Fruit fly (Drosophila melanogaster) whole organism: ENCODE measurements around the gene CG2150.

ENCODE experiments used
- CG8478 ChIP-seq: fragments of >200 bp; optimal IDR thresholded peaks from 2 replicates; lab custom pipeline; 2018; ENCODE audit warnings: inconsistent platforms
- Dll ChIP-seq: fragments of >200 bp; optimal IDR thresholded peaks from 2 replicates; lab custom pipeline; 2017
- EcR ChIP-seq, 2 experiments: fragments of >200 bp; optimal IDR thresholded peaks; 2 replicates each; lab custom pipeline; 2017; ENCODE audit warnings: missing biosample characterization in 2 of 2, missing genetic modification characterization in 2 of 2, missing genetic modification reagents in 2 of 2
- pan ChIP-seq: fragments of >200 bp; optimal IDR thresholded peaks from 2 replicates; lab custom pipeline; 2017
- psq ChIP-seq: fragments of >200 bp; optimal IDR thresholded peaks from 2 replicates; lab custom pipeline; 2017
- usp ChIP-seq: fragments of >200 bp; optimal IDR thresholded peaks from 2 replicates; lab custom pipeline; 2017; ENCODE audit warnings: missing biosample characterization, missing genetic modification characterization, mixed read lengths

CG2150 gene

DNA sequence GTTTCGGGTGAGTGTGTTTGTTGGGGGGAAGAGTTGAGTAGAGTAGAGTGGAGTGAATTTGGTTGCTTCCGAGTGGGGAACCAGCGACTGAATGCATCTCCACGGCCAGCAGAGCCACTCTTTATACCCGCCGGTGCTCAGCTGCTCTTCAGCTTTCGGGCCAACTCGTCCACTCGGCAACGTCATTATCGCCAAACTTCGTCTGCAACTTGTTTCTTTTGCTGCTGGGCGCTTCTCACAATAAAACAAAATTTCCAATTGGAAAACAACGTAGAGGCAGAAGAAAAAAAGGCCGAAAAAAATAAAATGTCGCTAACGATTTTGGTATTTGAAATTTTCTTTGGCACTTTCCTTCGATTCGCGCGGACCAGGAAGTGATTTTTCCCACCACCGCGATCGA, at the start of gene CG2150:
TSS of gene CG2150 (minus strand) at position 101 of the 400 bp plus-strand sequence.
- no peak for TF ChIP-seq EcR (GFP tag; optimal IDR thresholded peaks at IDR 0.05; lab: Kevin White, UChicago)
- TF ChIP-seq usp (GFP tag; lab: Kevin White, UChicago), result no peak
- no peak for TF ChIP-seq Dll (lab: Kevin White, UChicago)
- TF ChIP-seq pan (lab: Kevin White, UChicago), result no peak
- TF ChIP-seq psq, result no peak

DNA sequence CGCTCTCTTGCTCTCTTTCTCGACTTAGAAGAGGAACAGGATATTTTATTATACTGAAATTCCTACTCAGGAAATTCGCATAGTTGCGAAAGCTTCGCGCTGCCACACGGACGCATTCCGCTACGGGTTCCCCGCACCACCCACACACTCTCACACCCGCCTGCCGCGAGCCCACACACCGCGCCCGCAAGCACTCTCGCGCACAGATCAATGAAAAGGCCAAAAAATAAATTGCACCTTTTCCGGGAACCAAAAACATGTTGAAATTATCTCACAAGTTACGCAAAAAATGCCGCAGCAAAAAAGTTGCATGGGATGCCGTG, 48.4 kb upstream of the CG2150 start:
- TF ChIP-seq EcR (GFP tag; optimal IDR thresholded peaks at IDR 0.05; lab: Kevin White, UChicago), result no peak
- no peak for TF ChIP-seq pan (lab: Kevin White, UChicago)
- no peak for TF ChIP-seq Dll (lab: Kevin White, UChicago)

DNA sequence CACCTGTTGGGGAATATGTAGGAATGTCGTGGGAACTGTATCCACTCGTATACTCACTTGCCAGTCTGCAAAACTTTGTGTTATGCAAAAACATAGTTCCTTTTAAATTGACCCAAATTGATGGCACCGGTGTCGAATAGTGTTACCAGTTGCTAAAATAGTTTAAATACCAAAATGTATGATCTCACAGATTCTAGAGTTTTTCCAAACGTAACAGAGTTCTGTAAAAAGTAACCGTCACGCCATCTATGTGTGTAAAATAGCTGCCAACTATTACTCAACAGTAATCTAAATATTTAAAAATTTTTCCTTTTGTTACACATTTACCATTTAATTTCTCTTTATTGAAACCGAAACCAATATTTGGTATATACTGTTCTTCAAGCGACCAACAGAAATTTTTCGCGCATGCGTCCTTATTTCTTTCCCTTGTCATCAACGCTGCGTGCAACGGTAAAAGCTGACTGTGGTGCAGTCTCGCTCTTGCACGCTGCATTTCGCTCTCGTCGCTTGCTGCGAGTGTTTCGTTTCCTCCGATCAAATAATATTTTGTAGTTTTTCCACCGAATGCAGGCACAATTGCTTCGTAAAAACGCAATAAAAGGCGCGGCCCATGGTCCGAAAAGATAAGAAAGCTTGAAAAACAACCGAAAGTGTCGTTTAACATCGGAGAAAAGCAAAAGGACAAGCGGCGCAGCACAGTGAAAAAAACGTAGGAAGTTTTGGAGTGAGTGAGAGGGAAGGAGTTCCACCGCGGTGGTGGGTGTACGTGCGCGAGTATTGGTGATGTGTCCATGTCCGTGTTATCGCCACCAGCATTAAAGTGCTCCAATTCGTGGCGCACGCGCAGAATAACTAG, 47.8 kb upstream of the CG2150 start, which contains the start of the genes FeCH and RhoGAP100F:
TSS of gene FeCH (minus strand) at position 180 of the 859 bp plus-strand sequence.
TSS of gene RhoGAP100F (plus strand) at position 493 of the 859 bp plus-strand sequence.
- no peak for TF ChIP-seq pan (lab: Kevin White, UChicago)
- TF ChIP-seq CG8478 (lab: Kevin White, UChicago), result no peak
- TF ChIP-seq EcR (GFP tag; optimal IDR thresholded peaks at IDR 0.05; lab: Kevin White, UChicago), result no peak
- TF ChIP-seq psq, result no peak
- TF ChIP-seq usp (GFP tag; lab: Kevin White, UChicago), result no peak
- TF ChIP-seq Dll (lab: Kevin White, UChicago), result no peak

DNA sequence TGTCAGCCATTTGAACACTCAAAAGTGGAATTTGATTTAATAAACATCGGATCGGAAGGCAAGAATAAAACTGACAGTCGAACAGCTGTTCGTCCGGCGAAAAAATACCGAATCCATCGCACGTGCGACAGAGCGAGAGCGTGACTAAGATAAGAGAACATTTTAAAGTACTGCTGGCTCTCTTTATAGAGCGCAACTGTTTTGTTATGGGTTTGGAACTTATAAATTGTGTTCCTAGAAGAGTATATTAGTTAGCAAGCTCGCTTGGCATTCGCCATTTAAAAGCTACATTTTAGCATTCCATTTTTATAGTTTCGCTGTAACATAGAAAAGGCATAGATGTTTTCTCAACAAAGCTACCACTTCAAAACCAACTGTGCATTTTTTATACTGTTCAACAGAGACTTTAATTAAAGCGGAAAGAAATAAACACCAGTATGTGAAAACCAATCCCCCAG, 45.5 kb upstream of the CG2150 start, which contains the start of gene Rift:
TSS of gene Rift (minus strand) at position 114 of the 458 bp plus-strand sequence.
- TF ChIP-seq psq (no peak), Dll (lab: Kevin White, UChicago) (no peak), CG8478 (lab: Kevin White, UChicago) (no peak), usp (GFP tag; lab: Kevin White, UChicago) (no peak), EcR (GFP tag; optimal IDR thresholded peaks at IDR 0.05; lab: Kevin White, UChicago) (no peak), pan (lab: Kevin White, UChicago) (no peak)

DNA sequence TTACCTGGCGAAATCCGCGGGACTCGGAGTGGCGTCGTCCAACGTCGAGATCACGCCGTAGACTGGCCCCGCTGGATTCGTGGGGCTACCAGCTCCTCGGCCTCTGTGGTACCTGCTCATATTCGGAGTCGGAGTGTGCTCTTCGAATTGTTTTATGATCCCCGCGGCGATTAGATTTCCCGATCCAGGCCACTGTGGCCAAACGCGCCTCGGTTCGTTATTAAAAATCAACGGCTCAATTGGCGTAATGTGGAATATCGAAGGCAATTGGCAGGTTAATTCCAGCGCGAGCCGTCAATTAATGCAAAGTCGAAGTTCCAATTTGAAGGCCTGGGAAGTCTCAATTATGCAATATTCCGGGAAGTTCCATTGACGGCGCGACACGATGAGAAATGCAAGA, 45.0 kb upstream of the CG2150 start:
- TF ChIP-seq Dll (lab: Kevin White, UChicago), result peak; percentile 9
- no peak for TF ChIP-seq CG8478 (lab: Kevin White, UChicago)

DNA sequence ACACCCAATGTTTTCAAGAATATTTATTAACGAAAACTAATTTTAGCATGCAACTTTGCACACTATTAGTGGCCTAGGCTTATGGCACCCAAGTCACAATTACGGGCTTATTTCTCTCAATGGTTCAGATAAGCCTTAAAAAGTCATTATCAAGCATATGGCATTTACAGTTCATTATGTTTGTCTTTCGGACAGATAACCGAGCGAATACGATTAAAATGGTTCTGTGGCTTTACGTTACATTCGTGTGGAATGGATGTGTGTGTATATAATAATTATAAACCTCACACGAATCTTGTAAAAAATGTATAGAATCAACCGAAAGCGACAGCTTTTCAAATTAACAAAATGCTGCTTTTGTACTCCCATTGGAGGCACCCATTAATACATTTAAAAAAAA, 44.0 kb upstream of the CG2150 start:
- no peak for TF ChIP-seq Dll (lab: Kevin White, UChicago)
- no peak for TF ChIP-seq CG8478 (lab: Kevin White, UChicago)
- TF ChIP-seq psq, result no peak
- TF ChIP-seq EcR (GFP tag; optimal IDR thresholded peaks at IDR 0.05; lab: Kevin White, UChicago), result no peak
- TF ChIP-seq pan (lab: Kevin White, UChicago), result no peak
- no peak for TF ChIP-seq usp (GFP tag; lab: Kevin White, UChicago)

DNA sequence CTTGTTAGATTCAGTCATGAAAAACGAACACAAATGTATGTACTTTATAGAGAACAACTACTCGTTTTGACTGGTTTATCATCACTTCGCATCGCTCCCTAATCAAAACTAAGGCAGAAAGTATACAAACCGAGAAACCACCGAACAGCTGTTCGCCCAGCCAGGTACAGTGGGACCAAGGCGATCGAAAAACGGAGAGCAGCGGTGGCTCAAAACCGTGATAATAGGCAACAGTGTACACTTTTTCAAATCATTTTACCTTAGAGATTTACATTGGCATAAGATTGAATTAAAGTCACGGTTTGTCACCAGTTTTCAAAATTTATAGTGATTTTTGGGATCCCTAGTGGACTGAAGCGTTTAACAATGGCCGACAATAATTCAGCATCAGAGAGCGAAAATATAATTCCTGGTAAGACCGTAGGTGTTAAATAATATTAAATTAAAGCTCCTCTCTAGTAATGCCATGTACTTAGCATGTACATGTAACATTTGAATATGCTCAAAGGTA, 40.7 kb upstream of the CG2150 start, which contains the start of the genes CG42233 and CG1971:
TSS of gene CG42233 (minus strand) at position 51 of the 511 bp plus-strand sequence.
TSS of gene CG1971 (plus strand) at position 241 of the 511 bp plus-strand sequence.
- no peak for TF ChIP-seq Dll (lab: Kevin White, UChicago)
- TF ChIP-seq CG8478 (lab: Kevin White, UChicago), result no peak
- TF ChIP-seq psq, result no peak
- no peak for TF ChIP-seq usp (GFP tag; lab: Kevin White, UChicago)
- no peak for TF ChIP-seq EcR (GFP tag; optimal IDR thresholded peaks at IDR 0.05; lab: Kevin White, UChicago)
- TF ChIP-seq pan (lab: Kevin White, UChicago), result no peak

DNA sequence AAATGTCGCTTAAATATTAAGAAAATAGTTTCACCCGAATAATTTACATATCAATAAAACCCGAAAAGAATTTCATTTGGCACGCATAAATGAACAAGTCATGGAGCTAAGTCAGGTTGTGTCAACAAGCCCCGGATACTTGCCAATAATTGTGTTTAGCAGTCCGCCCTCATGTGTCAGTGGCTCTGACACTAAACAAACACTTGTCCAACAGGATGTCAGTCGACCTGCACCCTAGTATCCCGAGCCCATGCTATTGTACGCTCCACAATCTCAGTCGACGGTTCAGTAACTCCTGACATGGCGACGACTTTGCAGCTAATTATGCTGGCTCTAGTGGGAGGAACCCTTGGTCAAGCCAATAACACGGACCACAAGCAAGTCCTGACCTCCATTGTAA, 36.1 kb upstream of the CG2150 start, which contains the start of gene Ir100a:
TSS of gene Ir100a (plus strand) at position 301 of the 400 bp plus-strand sequence.
- TF ChIP-seq Dll (lab: Kevin White, UChicago) (no peak), pan (lab: Kevin White, UChicago) (no peak), EcR (GFP tag; optimal IDR thresholded peaks at IDR 0.05; lab: Kevin White, UChicago) (no peak), usp (GFP tag; lab: Kevin White, UChicago) (no peak), psq (no peak), CG8478 (lab: Kevin White, UChicago) (no peak)

DNA sequence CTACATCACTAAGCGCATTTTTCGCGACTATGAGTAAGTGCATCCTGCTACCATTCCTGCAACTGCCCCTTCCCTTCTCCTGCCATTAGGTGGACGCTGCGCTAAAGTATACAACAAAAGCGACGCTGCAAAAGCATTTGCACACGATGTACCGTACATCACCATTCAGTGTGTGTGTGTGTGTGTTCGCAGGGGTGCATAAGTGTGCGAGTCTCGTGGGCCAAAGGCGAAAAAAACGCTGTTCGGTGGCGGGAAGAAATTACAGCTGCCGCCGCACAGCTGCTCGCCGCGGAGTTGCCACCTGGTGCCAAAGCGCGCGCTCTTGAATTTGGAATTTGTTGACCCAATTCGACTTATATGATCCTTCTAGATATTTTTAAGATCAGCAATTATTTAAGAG, 29.9 kb upstream of the CG2150 start:
- TF ChIP-seq EcR (GFP tag; optimal IDR thresholded peaks at IDR 0.05; lab: Kevin White, UChicago), result no peak

DNA sequence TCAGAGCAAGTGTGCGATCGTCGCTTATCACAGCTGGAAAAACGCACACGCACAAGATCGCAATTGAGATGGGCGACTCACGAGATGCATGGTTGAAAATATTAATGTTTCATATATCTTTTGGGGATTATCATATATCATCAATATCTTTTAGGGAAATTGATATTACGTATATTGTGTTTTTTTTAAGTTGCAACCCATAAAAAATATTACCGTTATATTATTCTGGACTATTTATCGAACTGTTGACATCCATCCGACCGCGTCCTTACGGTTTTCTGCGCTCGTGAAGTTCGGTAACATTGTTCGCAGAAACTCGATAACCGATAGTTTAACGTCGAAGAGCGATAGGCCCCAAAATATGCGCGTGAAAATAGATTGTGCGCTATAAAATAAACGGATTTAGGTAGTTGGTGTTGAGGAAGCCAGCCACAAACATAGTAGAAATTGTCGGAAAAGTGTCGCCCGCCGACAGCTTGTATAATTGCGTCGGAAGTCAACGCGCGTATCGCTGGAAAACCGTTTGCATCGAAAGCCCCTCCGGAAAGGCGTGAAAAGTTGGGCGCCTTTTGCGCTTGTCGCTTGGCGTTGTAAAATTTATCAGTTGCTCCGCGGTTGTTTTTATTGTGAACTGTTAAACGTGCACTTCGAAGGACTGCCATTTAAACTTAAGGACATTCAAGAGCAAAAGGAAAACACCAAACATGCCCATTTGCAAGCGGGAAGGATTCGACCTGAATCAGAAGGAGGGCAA, 29.3 kb upstream of the CG2150 start, which contains the start of the genes Mccc1 and Acf:
TSS of gene Mccc1 (minus strand) at position 244 of the 754 bp plus-strand sequence.
TSS of gene Acf (plus strand) at position 318 of the 754 bp plus-strand sequence.
- no peak for TF ChIP-seq Dll (lab: Kevin White, UChicago)
- TF ChIP-seq psq, result no peak
- no peak for TF ChIP-seq CG8478 (lab: Kevin White, UChicago)
- no peak for TF ChIP-seq usp (GFP tag; lab: Kevin White, UChicago)
- TF ChIP-seq pan (lab: Kevin White, UChicago), result no peak
- TF ChIP-seq EcR (GFP tag; optimal IDR thresholded peaks at IDR 0.05; lab: Kevin White, UChicago), result no peak

DNA sequence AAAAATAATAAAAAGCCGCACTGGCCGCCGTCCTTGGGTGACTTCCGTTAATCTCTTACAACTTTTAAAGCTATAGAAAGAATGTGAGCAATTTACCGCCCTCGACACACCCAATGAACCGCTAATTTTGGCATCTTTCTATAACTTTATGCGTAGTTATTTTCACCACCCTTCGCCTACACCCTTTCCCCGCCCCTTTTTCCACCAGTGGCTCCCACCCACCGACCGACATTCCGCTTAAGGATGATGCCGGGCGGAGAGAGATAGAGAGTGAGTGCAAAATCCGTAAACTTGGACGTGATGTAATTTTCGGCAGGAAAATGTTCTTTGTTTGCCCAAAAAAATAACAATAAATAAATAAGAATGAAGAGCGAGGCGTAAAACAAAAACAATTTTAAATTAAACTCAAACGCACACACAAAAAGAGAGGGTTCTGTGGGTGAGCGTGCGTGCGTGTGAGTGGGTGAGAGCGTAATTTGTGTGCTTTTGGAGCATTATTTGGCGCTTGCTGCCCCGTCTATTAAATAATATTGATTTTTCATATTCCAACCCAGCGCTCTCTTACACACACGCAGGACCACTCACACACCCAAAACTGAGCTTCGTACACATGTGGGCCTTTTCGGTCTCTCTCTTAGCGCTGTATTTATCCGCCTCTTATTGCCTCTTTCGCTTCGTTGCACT, 13.1 kb upstream of the CG2150 start:
- peak; percentile 77 for TF ChIP-seq Dll (lab: Kevin White, UChicago)
- TF ChIP-seq CG8478 (lab: Kevin White, UChicago), result no peak
